Fruit fly (Drosophila melanogaster) whole organism, wandering third instar larva: Measurements from ENCODE around the gene Edg78E.

Experiments used
- Abd-B ChIP-seq: fragments of >200 bp; optimal IDR thresholded peaks from 2 replicates; lab custom pipeline; 2017; ENCODE audit warnings: missing biosample characterization, missing genetic modification characterization
- CG32264 ChIP-seq: fragments of 200-800 bp; sonication (Bioruptor generic); optimal IDR thresholded peaks from 2 replicates; lab custom pipeline; 2016; ENCODE audit warnings: missing biosample characterization, missing genetic modification characterization
- CG9705 ChIP-seq: fragments of 200-800 bp; sonication (Bioruptor generic); optimal IDR thresholded peaks from 2 replicates; lab custom pipeline; 2018; ENCODE audit warnings: missing biosample characterization, mild to moderate bottlenecking, missing genetic modification characterization
- CrebA ChIP-seq: fragments of 200-800 bp; sonication (Bioruptor generic); optimal IDR thresholded peaks from 2 replicates; lab custom pipeline; 2016; ENCODE audit warnings: missing biosample characterization, mild to moderate bottlenecking, missing genetic modification characterization, borderline replicate concordance
- Dfd ChIP-seq: fragments of >200 bp; optimal IDR thresholded peaks from 2 replicates; lab custom pipeline; 2017; ENCODE audit warnings: missing biosample characterization, missing genetic modification characterization
- Dif ChIP-seq: fragments of 200-275, 200-300 bp; sonication (Bioruptor generic); optimal IDR thresholded peaks from 2 replicates; lab custom pipeline; 2018; ENCODE audit warnings: missing biosample characterization, missing genetic modification characterization; ENCODE audit not compliant: partially characterized antibody
- GATAd ChIP-seq: sonication (Bioruptor generic); optimal IDR thresholded peaks from 2 replicates; lab custom pipeline; 2016; ENCODE audit warnings: missing biosample characterization, missing genetic modification characterization
- HLH106 ChIP-seq: fragments of 200-800 bp; optimal IDR thresholded peaks from 3 replicates; lab custom pipeline; 2019; ENCODE audit warnings: missing biosample characterization, mild to moderate bottlenecking, missing genetic modification characterization, moderate library complexity
- Hnf4 ChIP-seq: fragments of 200-800 bp; sonication (Bioruptor generic); optimal IDR thresholded peaks from 2 replicates; lab custom pipeline; 2016; ENCODE audit warnings: missing biosample characterization, mild to moderate bottlenecking, missing genetic modification characterization
- Hr78 ChIP-seq: fragments of >200 bp; optimal IDR thresholded peaks from 2 replicates; lab custom pipeline; 2017; ENCODE audit warnings: missing biosample characterization, missing genetic modification characterization
- Hr83 ChIP-seq: fragments of 200-300 bp; sonication (Bioruptor generic); optimal IDR thresholded peaks from 2 replicates; lab custom pipeline; 2016; ENCODE audit warnings: missing biosample characterization, mild to moderate bottlenecking, missing genetic modification characterization, moderate library complexity; ENCODE audit not compliant: poor library complexity, severe bottlenecking
- Jra ChIP-seq: sonication (Bioruptor generic); optimal IDR thresholded peaks from 2 replicates; lab custom pipeline; 2016; ENCODE audit warnings: missing biosample characterization, missing genetic modification characterization
- Mio ChIP-seq: sonication (Bioruptor generic); optimal IDR thresholded peaks from 2 replicates; lab custom pipeline; 2016; ENCODE audit warnings: missing biosample characterization, missing genetic modification characterization
- Myc ChIP-seq: fragments of >200 bp; optimal IDR thresholded peaks from 2 replicates; lab custom pipeline; 2017
- N ChIP-seq: fragments of >200 bp; optimal IDR thresholded peaks from 2 replicates; lab custom pipeline; 2018; ENCODE audit warnings: missing biosample characterization, missing external identifiers, missing genetic modification characterization
- OdsH ChIP-seq: fragments of 200-800 bp; sonication (Bioruptor generic); optimal IDR thresholded peaks from 2 replicates; lab custom pipeline; 2016; ENCODE audit warnings: missing biosample characterization, mild to moderate bottlenecking, missing genetic modification characterization
- Rel ChIP-seq, 2 experiments: fragments of 200-800 bp; sonication (Bioruptor generic) in 1 of 2; optimal IDR thresholded peaks; 2 replicates in 1 of 2; 3 replicates in 1 of 2; lab custom pipeline; 2016 to 2019; ENCODE audit warnings: mild to moderate bottlenecking in 2 of 2, missing biosample characterization in 2 of 2, missing genetic modification characterization in 2 of 2, moderate library complexity in 1 of 2
- Sp1 ChIP-seq: fragments of 200-800 bp; sonication (Bioruptor generic); optimal IDR thresholded peaks from 3 replicates; lab custom pipeline; 2019; ENCODE audit warnings: missing biosample characterization, mild to moderate bottlenecking, missing genetic modification characterization, moderate library complexity
- Vsx2 ChIP-seq: fragments of 200-300, 225-300 bp; sonication (Bioruptor generic); optimal IDR thresholded peaks from 2 replicates; lab custom pipeline; 2018; ENCODE audit warnings: missing biosample characterization, missing genetic modification characterization; ENCODE audit not compliant: partially characterized antibody
- br ChIP-seq: fragments of 200-800 bp; sonication (Bioruptor generic); optimal IDR thresholded peaks from 2 replicates; lab custom pipeline; 2016; ENCODE audit warnings: missing biosample characterization, missing genetic modification characterization
- brk ChIP-seq: fragments of 200-800 bp; sonication (Bioruptor generic); optimal IDR thresholded peaks from 2 replicates; lab custom pipeline; 2016; ENCODE audit warnings: missing biosample characterization, mild to moderate bottlenecking, missing genetic modification characterization
- dl ChIP-seq, 2 experiments: fragments of 175-275, 200-275 bp in 1 of 2; fragments of 200-275 bp in 1 of 2; sonication (Bioruptor generic); optimal IDR thresholded peaks; lab custom pipeline; 2018; ENCODE audit warnings: mild to moderate bottlenecking in 2 of 2, missing biosample characterization in 2 of 2, missing genetic modification characterization in 2 of 2, moderate library complexity in 2 of 2; ENCODE audit not compliant: partially characterized antibody in 2 of 2, insufficient read depth in 1 of 2
- dmrt93B ChIP-seq: fragments of 200-800 bp; sonication (Bioruptor generic); optimal IDR thresholded peaks from 2 replicates; lab custom pipeline; 2018; ENCODE audit warnings: missing biosample characterization, mild to moderate bottlenecking, missing genetic modification characterization
- dsf ChIP-seq: sonication (Bioruptor generic); optimal IDR thresholded peaks from 2 replicates; lab custom pipeline; 2016; ENCODE audit warnings: missing biosample characterization, missing genetic modification characterization, borderline replicate concordance
- ey ChIP-seq: fragments of 200-800 bp; sonication (Bioruptor generic); optimal IDR thresholded peaks from 2 replicates; lab custom pipeline; 2016; ENCODE audit warnings: missing biosample characterization, missing genetic modification characterization
- foxo ChIP-seq, 2 experiments: fragments of 200-800 bp; sonication (Bioruptor generic); optimal IDR thresholded peaks; 2 replicates in 1 of 2; 3 replicates in 1 of 2; lab custom pipeline; 2016 to 2017; ENCODE audit warnings: missing biosample characterization in 2 of 2, missing genetic modification characterization in 2 of 2
- fru ChIP-seq: fragments of 200-800 bp; sonication (Bioruptor generic); optimal IDR thresholded peaks from 3 replicates; lab custom pipeline; 2016; ENCODE audit warnings: missing biosample characterization, mild to moderate bottlenecking, missing genetic modification characterization
- h ChIP-seq: fragments of 200-800 bp; sonication (Bioruptor generic); optimal IDR thresholded peaks from 3 replicates; lab custom pipeline; 2016; ENCODE audit warnings: missing biosample characterization, mild to moderate bottlenecking, missing genetic modification characterization
- jim ChIP-seq: fragments of 175-275, 200-325 bp; sonication (Bioruptor generic); optimal IDR thresholded peaks from 2 replicates; lab custom pipeline; 2016; ENCODE audit warnings: missing biosample characterization, mild to moderate bottlenecking, missing genetic modification characterization
- lola ChIP-seq: fragments of >200 bp; optimal IDR thresholded peaks from 2 replicates; lab custom pipeline; 2017; ENCODE audit warnings: missing biosample characterization, missing genetic modification characterization
- pan ChIP-seq: fragments of >200 bp; optimal IDR thresholded peaks from 2 replicates; lab custom pipeline; 2017
- psq ChIP-seq: fragments of 200-800 bp; sonication (Bioruptor generic); optimal IDR thresholded peaks from 3 replicates; lab custom pipeline; 2017; ENCODE audit warnings: missing biosample characterization, mild to moderate bottlenecking, missing genetic modification characterization, moderate library complexity
- rgr ChIP-seq: fragments of 200-800 bp; sonication (Bioruptor generic); optimal IDR thresholded peaks from 3 replicates; lab custom pipeline; 2016; ENCODE audit warnings: missing biosample characterization, mild to moderate bottlenecking, missing genetic modification characterization
- sage ChIP-seq: fragments of 200-800 bp; sonication (Bioruptor generic); optimal IDR thresholded peaks from 2 replicates; lab custom pipeline; 2016; ENCODE audit warnings: missing biosample characterization, mild to moderate bottlenecking, missing genetic modification characterization
- sv ChIP-seq: fragments of 200-800 bp; sonication (Bioruptor generic); optimal IDR thresholded peaks from 3 replicates; lab custom pipeline; 2016; ENCODE audit warnings: missing biosample characterization, missing genetic modification characterization
- tai ChIP-seq: sonication (Bioruptor generic); optimal IDR thresholded peaks from 2 replicates; lab custom pipeline; 2016; ENCODE audit warnings: missing biosample characterization, missing genetic modification characterization
- usp ChIP-seq: fragments of >200 bp; optimal IDR thresholded peaks from 2 replicates; lab custom pipeline; 2017; ENCODE audit warnings: missing biosample characterization, missing genetic modification characterization
- woc ChIP-seq: sonication (Bioruptor generic); optimal IDR thresholded peaks from 2 replicates; lab custom pipeline; 2016; ENCODE audit warnings: missing biosample characterization, mild to moderate bottlenecking, missing genetic modification characterization

Edg78E gene

DNA sequence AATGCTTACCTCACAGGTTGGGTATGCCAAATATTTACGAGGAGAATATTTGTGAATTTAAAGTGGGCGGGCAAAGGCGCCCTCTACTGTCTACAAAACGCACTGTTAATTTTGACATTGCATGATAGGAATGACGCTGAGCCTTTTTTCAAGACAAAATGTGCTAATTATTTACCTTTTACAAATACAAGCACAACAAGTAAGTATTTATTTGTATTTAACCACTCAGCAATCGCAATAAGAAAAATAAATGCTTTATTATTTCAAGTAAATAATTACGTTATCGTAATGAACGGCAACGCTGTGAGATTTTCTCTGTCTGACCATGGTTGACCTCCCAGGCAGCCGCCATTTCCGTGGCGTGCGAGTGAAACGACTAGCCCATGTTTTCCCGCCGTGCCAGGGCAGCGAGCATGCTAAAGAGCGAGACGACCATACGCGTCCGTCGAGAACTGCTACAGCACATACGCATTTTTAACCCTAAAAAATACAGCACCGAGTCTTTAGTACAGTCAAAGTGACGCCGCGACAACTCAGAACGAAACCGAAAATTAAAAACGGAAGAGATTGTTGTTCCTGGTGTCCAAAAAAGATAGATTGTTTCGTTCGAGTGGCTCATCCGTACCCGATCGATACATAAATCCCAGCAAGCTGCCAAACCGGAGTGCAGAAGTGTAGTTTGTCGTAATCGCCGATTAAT is 11.8 kb downstream of the Edg78E start, which contains the start of the genes CG12974 and pzg:
CG12974 (minus strand) TSS at position 324 of the 700 bp plus-strand sequence.
pzg (plus strand) TSS at position 461 of the 700 bp plus-strand sequence.
- TF ChIP-seq sage (GFP tag; lab: Kevin White, UChicago) (no peak), psq (no peak), ey (peak; percentile 51), Rel (GFP tag; optimal IDR thresholded peaks at IDR 0.05; lab: Kevin White, UChicago) (no peak), Rel (tag; optimal IDR thresholded peaks at IDR 0.05; lab: Kevin White, UChicago) (no peak), tai (GFP tag; lab: Kevin White, UChicago) (no peak), lola (GFP tag; lab: Kevin White, UChicago) (no peak), OdsH (GFP tag; lab: Kevin White, UChicago) (peak; percentile 30), CG32264 (GFP tag; lab: Kevin White, UChicago) (no peak), Mio (GFP tag; lab: Kevin White, UChicago) (peak; percentile 20), h (GFP tag; lab: Kevin White, UChicago) (peak; percentile 66), Hnf4 (GFP tag; lab: Kevin White, UChicago) (peak; percentile 56), usp (GFP tag; lab: Kevin White, UChicago) (no peak), pan (lab: Kevin White, UChicago) (no peak), Vsx2 (peak; percentile 99), Sp1 (peak; percentile 57), woc (GFP tag; lab: Kevin White, UChicago) (peak; percentile 70), dmrt93B (GFP tag; lab: Kevin White, UChicago) (peak; percentile 74), dl (GFP tag; optimal IDR thresholded peaks at IDR 0.05; lab: Kevin White, UChicago; ENCODE audit: insufficient read depth in 1 of 2, partially characterized antibody in 2 of 2) (peak; percentile 76 to 82), Hr78 (GFP tag; lab: Kevin White, UChicago) (no peak), dsf (GFP tag; lab: Kevin White, UChicago) (no peak), sv (GFP tag; lab: Kevin White, UChicago) (peak; percentile 51), fru (GFP tag; lab: Kevin White, UChicago) (peak; percentile 69), GATAd (GFP tag; lab: Kevin White, UChicago) (no peak), Hr83 (peak; percentile 34), foxo (GFP tag; optimal IDR thresholded peaks at IDR 0.05; lab: Kevin White, UChicago) (peak in 1 of 2 experiments; percentile 59), Abd-B (no peak), HLH106 (tag; lab: Kevin White, UChicago) (peak; percentile 73), jim (GFP tag; lab: Kevin White, UChicago) (no peak), Dfd (GFP tag; lab: Kevin White, UChicago) (no peak), rgr (peak; percentile 69), brk (GFP tag; lab: Kevin White, UChicago) (no peak), CrebA (GFP tag; lab: Kevin White, UChicago) (no peak), Myc (lab: Kevin White, UChicago) (peak; percentile 46), br (GFP tag; lab: Kevin White, UChicago) (peak; percentile 48), CG9705 (GFP tag; lab: Kevin White, UChicago) (peak; percentile 82), Dif (GFP tag; lab: Kevin White, UChicago) (peak; percentile 99), Jra (GFP tag; lab: Kevin White, UChicago) (peak; percentile 19), N (GFP tag; lab: Kevin White, UChicago) (no peak)
